Worm (Caenorhabditis elegans): ENCODE measurements around the gene H41C03.1.
"Not testable (repeated sequence)": the region's sequence is repeated elsewhere in the genome, so short reads cannot be mapped to it uniquely, and the experiment has no call there.

H41C03.1 gene

DNA sequence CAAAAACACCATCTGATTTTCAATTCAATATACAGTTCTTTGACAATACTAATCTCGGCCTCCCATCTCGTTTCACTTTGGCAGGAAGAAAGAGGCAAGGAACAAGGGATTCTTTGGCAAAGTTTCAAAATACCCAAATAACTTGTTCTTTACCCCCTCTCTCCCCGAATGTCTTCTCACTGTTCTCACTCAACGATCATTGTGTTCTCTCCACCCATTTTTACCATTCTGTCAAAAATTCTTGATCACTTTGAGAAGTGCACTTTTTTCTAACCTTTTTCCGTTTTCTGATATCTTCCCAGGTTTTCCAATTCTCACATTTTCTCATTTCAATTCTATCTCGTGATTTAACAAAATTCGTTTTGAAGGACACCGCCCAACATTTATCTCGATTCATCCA is at the start of gene H41C03.1:
H41C03.1 (plus strand) TSS at position 301 of the 400 bp plus-strand sequence.
- TF ChIP-seq ceh-16 (tag; optimal IDR thresholded peaks at IDR 0.05): no peak
- TF ChIP-seq nhr-237 (tag; optimal IDR thresholded peaks at IDR 0.05): no peak
- no peak for TF ChIP-seq unc-39 (tag; optimal IDR thresholded peaks at IDR 0.05)
- TF ChIP-seq nfya-1 (tag; optimal IDR thresholded peaks at IDR 0.05; ENCODE audit: insufficient read depth): no peak
- no peak for TF ChIP-seq eor-1 (tag; optimal IDR thresholded peaks at IDR 0.05)
- TF ChIP-seq elt-3 (tag; optimal IDR thresholded peaks at IDR 0.05): no peak
- no peak for TF ChIP-seq nhr-23 (tag; optimal IDR thresholded peaks at IDR 0.05)
- no peak for TF ChIP-seq egl-27 (tag; optimal IDR thresholded peaks at IDR 0.05)
- no peak for TF ChIP-seq nhr-67 (tag; optimal IDR thresholded peaks at IDR 0.05)
- TF ChIP-seq aly-2 (tag; optimal IDR thresholded peaks at IDR 0.05): no peak
- TF ChIP-seq nhr-28 (tag; optimal IDR thresholded peaks at IDR 0.05): no peak
- no peak for TF ChIP-seq skn-1 (tag; optimal IDR thresholded peaks at IDR 0.05)
- TF ChIP-seq unc-62 (GFP tag; optimal IDR thresholded peaks at IDR 0.05): no peak
- TF ChIP-seq nhr-11 (tag; optimal IDR thresholded peaks at IDR 0.05): no peak
- TF ChIP-seq zag-1 (tag; optimal IDR thresholded peaks at IDR 0.05): no peak
- TF ChIP-seq R02D3.7 (tag; optimal IDR thresholded peaks at IDR 0.05): no peak
- no peak for TF ChIP-seq snpc-4 (tag; optimal IDR thresholded peaks at IDR 0.05)

DNA sequence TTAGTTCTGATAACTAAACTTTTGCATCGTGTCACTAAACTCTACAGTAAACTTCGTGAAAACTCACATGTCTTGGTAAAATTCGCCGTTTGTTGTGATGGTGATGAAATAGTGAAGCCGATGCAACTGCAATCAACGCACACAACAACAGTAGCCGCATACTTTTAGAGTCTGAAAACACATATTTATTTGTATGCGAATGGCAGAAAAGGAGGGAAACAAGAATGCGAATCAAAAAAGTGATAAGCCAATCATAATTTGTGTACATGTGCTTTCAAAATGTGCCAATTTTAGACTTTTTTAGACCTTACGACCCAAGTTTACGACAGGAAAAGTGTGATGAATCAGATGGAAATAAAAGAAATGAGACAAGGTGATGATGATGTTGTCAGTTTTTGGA is 48.9 kb upstream of the H41C03.1 start, which contains the start of gene K05F1.10:
K05F1.10 (minus strand) TSS at position 171 of the 400 bp plus-strand sequence.
- no peak for TF ChIP-seq ztf-11 (tag; optimal IDR thresholded peaks at IDR 0.05)
- no peak for TF ChIP-seq snpc-4 (tag; optimal IDR thresholded peaks at IDR 0.05)
- peak; percentile 9 for TF ChIP-seq pha-4 (tag; optimal IDR thresholded peaks at IDR 0.05)
- TF ChIP-seq pqm-1 (tag; optimal IDR thresholded peaks at IDR 0.05): peak; percentile 54
- TF ChIP-seq nhr-25 (tag; optimal IDR thresholded peaks at IDR 0.05): no peak
- TF ChIP-seq elt-2 (tag; optimal IDR thresholded peaks at IDR 0.05): peak; percentile 86
- TF ChIP-seq nhr-43 (tag; optimal IDR thresholded peaks at IDR 0.05; ENCODE audit: poor library complexity, severe bottlenecking): no peak
- no peak for TF ChIP-seq nhr-11 (tag; optimal IDR thresholded peaks at IDR 0.05)
- TF ChIP-seq ama-1 (optimal IDR thresholded peaks at IDR 0.05): peak; percentile 9

DNA sequence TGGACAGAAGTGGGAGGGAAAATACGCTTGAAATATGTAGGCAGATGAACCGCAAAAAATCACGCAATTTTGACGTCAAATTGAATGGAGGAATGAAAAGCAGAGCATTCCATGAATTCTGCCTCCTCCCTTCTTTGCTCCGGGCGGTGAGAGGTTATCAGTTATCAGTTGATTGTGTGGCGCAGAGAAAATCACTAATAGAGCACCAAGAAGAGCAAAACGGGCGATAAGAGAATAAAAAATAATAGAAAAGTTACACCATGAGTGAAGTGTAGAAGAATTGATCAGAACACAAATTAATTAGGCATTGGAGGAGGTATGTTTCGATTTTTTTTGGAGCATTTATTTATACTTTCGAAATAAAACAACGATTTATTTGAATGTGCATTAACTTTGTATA is 47.7 kb upstream of the H41C03.1 start:
- peak; percentile 97 for TF ChIP-seq elt-2 (tag; optimal IDR thresholded peaks at IDR 0.05)
- peak; percentile 63 for TF ChIP-seq pqm-1 (tag; optimal IDR thresholded peaks at IDR 0.05)
- no peak for TF ChIP-seq nhr-237 (tag; optimal IDR thresholded peaks at IDR 0.05)
- TF ChIP-seq nhr-77 (tag; optimal IDR thresholded peaks at IDR 0.05): no peak
- no peak for TF ChIP-seq unc-39 (tag; optimal IDR thresholded peaks at IDR 0.05)

DNA sequence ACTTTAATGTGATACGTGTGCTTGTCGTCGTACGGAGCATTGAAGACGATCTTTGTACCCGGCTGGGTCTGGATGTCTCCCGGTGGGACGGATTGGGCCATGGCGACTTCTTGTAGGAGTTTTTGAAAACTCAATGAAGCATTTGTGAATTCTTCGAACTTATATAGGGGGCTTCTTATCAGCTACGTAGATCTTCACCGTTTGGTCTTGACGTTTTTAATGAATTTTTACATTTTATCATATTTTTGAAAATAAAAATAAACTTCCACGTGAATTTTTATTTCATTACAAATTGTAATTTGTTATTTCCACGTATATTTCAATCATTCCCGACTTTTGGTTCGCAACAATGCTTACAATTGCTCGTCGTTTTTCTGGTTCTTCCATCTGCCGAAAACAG is 44.0 kb upstream of the H41C03.1 start, which contains the start of the genes msp-64 and ZK1248.5:
msp-64 (minus strand) TSS at position 101 of the 400 bp plus-strand sequence.
ZK1248.5 (plus strand) TSS at position 285 of the 400 bp plus-strand sequence.
- TF ChIP-seq egl-27 (tag; optimal IDR thresholded peaks at IDR 0.05): no peak
- no peak for TF ChIP-seq ztf-4 (tag; optimal IDR thresholded peaks at IDR 0.05)
- no peak for TF ChIP-seq ceh-28 (tag; optimal IDR thresholded peaks at IDR 0.05)
- TF ChIP-seq nhr-77 (tag; optimal IDR thresholded peaks at IDR 0.05): no peak
- no peak for TF ChIP-seq pha-4 (tag; optimal IDR thresholded peaks at IDR 0.05)
- no peak for TF ChIP-seq ztf-11 (tag; optimal IDR thresholded peaks at IDR 0.05)
- no peak for TF ChIP-seq ama-1 (optimal IDR thresholded peaks at IDR 0.05)
- TF ChIP-seq hmg-11 (tag; optimal IDR thresholded peaks at IDR 0.05): no peak
- TF ChIP-seq snpc-4 (tag; optimal IDR thresholded peaks at IDR 0.05): no peak
- no peak for TF ChIP-seq skn-1 (tag; optimal IDR thresholded peaks at IDR 0.05)

DNA sequence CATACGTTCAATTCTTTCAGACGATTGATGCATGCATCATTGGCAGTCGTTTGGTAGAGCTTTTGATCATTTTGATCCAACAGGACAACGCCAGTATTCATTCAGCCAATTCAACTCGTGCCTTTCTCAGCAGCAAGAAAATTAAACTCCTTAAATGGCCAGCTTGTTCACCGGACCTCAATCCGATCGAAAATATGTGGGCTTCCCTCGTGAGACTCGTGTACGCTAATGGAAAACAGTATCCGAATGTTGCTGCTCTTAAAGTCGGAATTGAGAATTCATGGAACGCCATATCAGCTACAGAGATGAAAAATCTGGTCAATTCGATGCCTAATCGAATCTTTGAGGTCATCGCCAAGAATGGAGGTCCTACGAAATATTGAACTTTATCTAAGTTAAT is 38.8 kb upstream of the H41C03.1 start, which contains the start of gene wago-5:
wago-5 (minus strand) TSS at position 101 of the 400 bp plus-strand sequence.
- not testable (repeated sequence) for TF ChIP-seq elt-3, aly-2, ceh-16 (tag; optimal IDR thresholded peaks at IDR 0.05)

DNA sequence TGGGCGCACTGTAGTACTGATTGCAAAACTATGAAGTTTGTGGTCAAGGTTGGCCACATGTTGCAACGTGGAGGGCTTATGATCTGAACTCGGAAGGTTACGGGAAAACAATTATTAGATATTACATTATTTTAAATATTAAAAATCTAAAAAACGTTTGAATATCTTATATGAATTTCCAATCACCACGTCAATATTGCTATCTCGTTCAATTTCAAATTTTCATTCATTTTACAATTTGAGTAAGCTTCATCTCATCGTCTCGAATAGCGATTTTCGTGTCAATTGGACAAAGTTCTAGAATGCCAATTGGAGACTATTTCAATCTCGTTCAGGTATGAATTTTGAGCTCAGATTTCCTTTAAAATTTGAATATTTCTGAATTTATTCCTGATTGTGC is 37.9 kb upstream of the H41C03.1 start, which contains the start of gene ZK1248.20:
ZK1248.20 (plus strand) TSS at position 301 of the 400 bp plus-strand sequence.
- TF ChIP-seq egl-27 (tag; optimal IDR thresholded peaks at IDR 0.05): no peak
- TF ChIP-seq nhr-76 (tag; optimal IDR thresholded peaks at IDR 0.05): no peak
- no peak for TF ChIP-seq unc-39 (tag; optimal IDR thresholded peaks at IDR 0.05)
- TF ChIP-seq ztf-4 (tag; optimal IDR thresholded peaks at IDR 0.05): no peak
- no peak for TF ChIP-seq nhr-12 (tag; optimal IDR thresholded peaks at IDR 0.05)
- TF ChIP-seq ceh-9 (tag; optimal IDR thresholded peaks at IDR 0.05): no peak
- TF ChIP-seq nhr-28 (tag; optimal IDR thresholded peaks at IDR 0.05): no peak
- no peak for TF ChIP-seq unc-62 (GFP tag; optimal IDR thresholded peaks at IDR 0.05)
- no peak for TF ChIP-seq skn-1 (tag; optimal IDR thresholded peaks at IDR 0.05)
- no peak for TF ChIP-seq ZK546.5 (tag; optimal IDR thresholded peaks at IDR 0.05)
- no peak for TF ChIP-seq pha-4 (tag; optimal IDR thresholded peaks at IDR 0.05)
- TF ChIP-seq ama-1 (optimal IDR thresholded peaks at IDR 0.05): no peak
- no peak for TF ChIP-seq nfya-1 (tag; optimal IDR thresholded peaks at IDR 0.05; ENCODE audit: insufficient read depth)
- TF ChIP-seq nhr-23 (tag; optimal IDR thresholded peaks at IDR 0.05): no peak
- no peak for TF ChIP-seq fkh-10 (GFP tag; optimal IDR thresholded peaks at IDR 0.05)
- no peak for TF ChIP-seq fos-1 (tag; optimal IDR thresholded peaks at IDR 0.05)
- no peak for TF ChIP-seq lsy-12 (tag; optimal IDR thresholded peaks at IDR 0.05)
- no peak for TF ChIP-seq snpc-4 (tag; optimal IDR thresholded peaks at IDR 0.05)
- no peak for TF ChIP-seq nhr-67 (tag; optimal IDR thresholded peaks at IDR 0.05)
- no peak for TF ChIP-seq eor-1 (tag; optimal IDR thresholded peaks at IDR 0.05)

Data from whole organism, L3 larva.